Worm (Caenorhabditis elegans) whole organism, L1 larva: ENCODE measurements around the gene T02H6.9.

Experiments used
- aly-2 ChIP-seq: fragments of 150-350 bp; optimal IDR thresholded peaks from 2 replicates; lab custom pipeline; 2014; ENCODE audit warnings: missing biosample characterization, missing genetic modification characterization
- efl-1 ChIP-seq, 4 experiments: fragments of 150-350 bp; optimal IDR thresholded peaks in 3 of 4; peaks in 1 of 4; 1 replicate in 1 of 4; 2 replicates in 3 of 4; lab custom pipeline; 2014; ENCODE audit warnings: missing biosample characterization in 2 of 4, missing genetic modification characterization in 2 of 4, missing genetic modification reagents in 2 of 4
- lsy-2 ChIP-seq, 2 experiments: fragments of 150-350 bp; optimal IDR thresholded peaks; 2 replicates each; lab custom pipeline; 2014; ENCODE audit warnings: missing biosample characterization in 2 of 2, missing genetic modification characterization in 2 of 2
- nhr-11 ChIP-seq: fragments of 150-350 bp; optimal IDR thresholded peaks from 2 replicates; lab custom pipeline; 2014; ENCODE audit warnings: missing biosample characterization, missing genetic modification characterization
- nhr-76 ChIP-seq: sonication (generic microtip); optimal IDR thresholded peaks from 2 replicates; lab custom pipeline; 2017; ENCODE audit warnings: missing biosample characterization, missing genetic modification characterization
- nhr-85 ChIP-seq: sonication (generic microtip); peaks from one replicate; lab custom pipeline; 2016; ENCODE audit warnings: missing genetic modification characterization, inconsistent platforms, missing compliant biosample characterization
- rnt-1 ChIP-seq: sonication (generic microtip); optimal IDR thresholded peaks from 2 replicates; lab custom pipeline; 2016; ENCODE audit warnings: mild to moderate bottlenecking, missing genetic modification characterization, moderate library complexity, missing compliant biosample characterization
- snpc-4 ChIP-seq: fragments of 150-350 bp; optimal IDR thresholded peaks from 2 replicates; lab custom pipeline; 2014; ENCODE audit warnings: missing biosample characterization, missing genetic modification characterization
- sox-4 ChIP-seq: sonication (generic microtip); optimal IDR thresholded peaks from 2 replicates; lab custom pipeline; 2016; ENCODE audit warnings: missing genetic modification characterization, missing compliant biosample characterization
- unc-62 ChIP-seq: fragments of 150-350 bp; optimal IDR thresholded peaks from 2 replicates; lab custom pipeline; 2014; ENCODE audit warnings: missing biosample characterization, missing genetic modification reagents, missing genetic modification characterization
- ztf-11 ChIP-seq, 2 experiments: sonication (generic microtip); optimal IDR thresholded peaks; 2 replicates each; lab custom pipeline; 2016 to 2017; ENCODE audit warnings: missing genetic modification characterization in 2 of 2, missing biosample characterization in 1 of 2, missing compliant biosample characterization in 1 of 2

DNA sequence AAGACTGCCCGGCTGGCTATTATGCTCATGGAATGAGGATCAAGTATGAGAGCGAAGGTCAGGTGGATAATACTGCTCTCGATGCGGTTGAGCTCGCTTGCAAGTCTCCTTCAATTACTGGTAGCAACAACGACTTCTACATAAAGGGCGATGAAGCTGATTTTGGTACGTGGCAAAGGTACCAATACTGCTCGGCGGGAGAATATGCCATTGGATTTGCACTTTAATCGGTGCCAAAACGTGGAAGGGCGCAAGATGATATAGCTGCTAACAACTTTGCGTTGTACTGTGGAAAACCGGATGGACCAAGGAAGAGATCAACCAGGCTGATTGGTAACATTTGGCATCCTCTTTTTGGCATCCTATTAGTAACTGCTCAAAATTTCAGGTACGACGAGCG lies 10.8 kb upstream of the T02H6.9 start:
- TF ChIP-seq nhr-85 (tag; lab: Kevin White, UChicago) (no peak), lsy-2 (tag; optimal IDR thresholded peaks at IDR 0.05; lab: Kevin White, UChicago) (no peak), sox-4 (tag; lab: Kevin White, UChicago) (no peak), nhr-76 (no peak), efl-1 (optimal IDR thresholded peaks at IDR 0.05; lab: Kevin White, UChicago) (no peak), efl-1 (GFP tag; optimal IDR thresholded peaks at IDR 0.05 in 1 of 2; lab: Kevin White, UChicago) (peak in 1 of 2 experiments; percentile 74), ztf-11 (tag; optimal IDR thresholded peaks at IDR 0.05; lab: Kevin White, UChicago) (no peak), rnt-1 (no peak), nhr-11 (tag; lab: Kevin White, UChicago) (no peak), aly-2 (tag; lab: Kevin White, UChicago) (no peak), snpc-4 (tag; lab: Kevin White, UChicago) (no peak), unc-62 (GFP tag; lab: Kevin White, UChicago) (no peak)
